Worm (Caenorhabditis elegans) whole organism, young adult: ENCODE measurements around the gene nlp-18.

Experiments used
- B0336.3 ChIP-seq: fragments of 200-800 bp; sonication (Bioruptor generic); IDR thresholded peaks from 2 replicates; pipeline ENCODE4 v1.3.6; 2022; ENCODE audit warnings: missing genetic modification characterization, missing compliant biosample characterization
- F10E7.11 ChIP-seq: sonication (generic microtip); optimal IDR thresholded peaks from 2 replicates; lab custom pipeline; 2017; ENCODE audit warnings: mild to moderate bottlenecking, missing genetic modification characterization, moderate library complexity, missing compliant biosample characterization
- F57A8.1 ChIP-seq: fragments of 200-800 bp; sonication (Bioruptor generic); optimal IDR thresholded peaks from 2 replicates; lab custom pipeline; 2018; ENCODE audit warnings: mild to moderate bottlenecking, missing genetic modification characterization, moderate library complexity, missing compliant biosample characterization
- K12H6.12 ChIP-seq: fragments of 200-800 bp; sonication (Bioruptor generic); optimal IDR thresholded peaks from 2 replicates; lab custom pipeline; 2018; ENCODE audit warnings: mild to moderate bottlenecking, missing genetic modification characterization, missing compliant biosample characterization
- athp-1 ChIP-seq: sonication (generic microtip); optimal IDR thresholded peaks from 2 replicates; lab custom pipeline; 2017; ENCODE audit warnings: mild to moderate bottlenecking, missing genetic modification characterization, missing compliant biosample characterization
- attf-3 ChIP-seq: fragments of 200-800 bp; sonication (Bioruptor generic); conservative IDR thresholded peaks from 2 replicates; pipeline ENCODE4 v1.3.6; 2022; ENCODE audit warnings: missing genetic modification reagents, missing genetic modification characterization, missing compliant biosample characterization
- attf-6 ChIP-seq: fragments of 200-800 bp; sonication (Bioruptor generic); IDR thresholded peaks from 2 replicates; pipeline ENCODE4 v1.3.6; 2022; ENCODE audit warnings: missing genetic modification reagents, missing genetic modification characterization, missing compliant biosample characterization
- ceh-100 ChIP-seq: fragments of 200-800 bp; sonication (Bioruptor generic); IDR thresholded peaks from 2 replicates; pipeline ENCODE4 v1.3.6; 2022; ENCODE audit warnings: missing genetic modification reagents, missing genetic modification characterization, missing compliant biosample characterization
- ceh-27 ChIP-seq: fragments of 200-800 bp; sonication (Bioruptor generic); optimal IDR thresholded peaks from 2 replicates; lab custom pipeline; 2018; ENCODE audit warnings: mild to moderate bottlenecking, missing genetic modification characterization, moderate library complexity, missing compliant biosample characterization
- ceh-58 ChIP-seq: fragments of 200-800 bp; sonication (Bioruptor generic); IDR thresholded peaks from 2 replicates; pipeline ENCODE4 v1.3.6; 2022; ENCODE audit warnings: missing genetic modification characterization, missing compliant biosample characterization
- ceh-91 ChIP-seq: fragments of 200-800 bp; sonication (Bioruptor generic); IDR thresholded peaks from 2 replicates; pipeline ENCODE4 v1.3.6; 2022; ENCODE audit warnings: missing genetic modification reagents, missing genetic modification characterization, missing compliant biosample characterization
- dox-1 ChIP-seq: fragments of 200-800 bp; sonication (Bioruptor generic); IDR thresholded peaks from 2 replicates; pipeline ENCODE4 v1.3.6; 2022; ENCODE audit warnings: missing genetic modification reagents, missing genetic modification characterization, missing compliant biosample characterization
- dpff-1 ChIP-seq: sonication (generic microtip); optimal IDR thresholded peaks from 2 replicates; lab custom pipeline; 2017; ENCODE audit warnings: mild to moderate bottlenecking, missing genetic modification characterization, missing compliant biosample characterization
- egrh-3 ChIP-seq: fragments of 200-800 bp; sonication (Bioruptor generic); IDR thresholded peaks from 2 replicates; pipeline ENCODE4 v1.3.6; 2022; ENCODE audit warnings: missing genetic modification reagents, missing genetic modification characterization, missing compliant biosample characterization
- fkh-3 ChIP-seq: sonication (generic microtip); optimal IDR thresholded peaks from 2 replicates; lab custom pipeline; 2016; ENCODE audit warnings: mild to moderate bottlenecking, missing genetic modification characterization, missing compliant biosample characterization
- hlh-26 ChIP-seq: fragments of 200-800 bp; sonication (Bioruptor generic); conservative IDR thresholded peaks from 2 replicates; pipeline ENCODE4 v1.3.6; 2022; ENCODE audit warnings: missing genetic modification reagents, missing genetic modification characterization, missing compliant biosample characterization
- hmg-20 ChIP-seq: fragments of 200-800 bp; sonication (Bioruptor generic); IDR thresholded peaks from 2 replicates; pipeline ENCODE4 v1.3.6; 2022; ENCODE audit warnings: missing genetic modification reagents, missing genetic modification characterization, missing compliant biosample characterization
- lag-1 ChIP-seq: fragments of 200-800 bp; sonication (Bioruptor generic); IDR thresholded peaks from 2 replicates; pipeline ENCODE4 v1.3.6; 2022; ENCODE audit warnings: missing genetic modification reagents, missing genetic modification characterization, missing compliant biosample characterization
- let-607 ChIP-seq, 2 experiments: fragments of 200-800 bp in 1 of 2; sonication (Bioruptor generic) in 1 of 2; sonication (generic microtip) in 1 of 2; optimal IDR thresholded peaks; 2 replicates each; lab custom pipeline; 2016 to 2018; ENCODE audit warnings: mild to moderate bottlenecking in 2 of 2, missing compliant biosample characterization in 2 of 2, missing genetic modification characterization in 2 of 2, moderate library complexity in 2 of 2, missing genotype in 1 of 2
- lsl-1 ChIP-seq: fragments of 200-800 bp; sonication (Bioruptor generic); optimal IDR thresholded peaks from 2 replicates; lab custom pipeline; 2018; ENCODE audit warnings: mild to moderate bottlenecking, missing genetic modification characterization, moderate library complexity, missing compliant biosample characterization
- madf-10 ChIP-seq: sonication (generic microtip); optimal IDR thresholded peaks from 2 replicates; lab custom pipeline; 2016; ENCODE audit warnings: mild to moderate bottlenecking, missing genetic modification characterization, missing compliant biosample characterization
- mcd-1 ChIP-seq: fragments of 200-800 bp; sonication (Bioruptor generic); IDR thresholded peaks from 2 replicates; pipeline ENCODE4 v1.3.6; 2022; ENCODE audit warnings: missing genetic modification reagents, missing genetic modification characterization, missing compliant biosample characterization
- mel-28 ChIP-seq: sonication (generic microtip); optimal IDR thresholded peaks from 2 replicates; lab custom pipeline; 2016; ENCODE audit warnings: borderline replicate concordance, mild to moderate bottlenecking, missing genetic modification characterization, missing compliant biosample characterization
- mxl-1 ChIP-seq: sonication (generic microtip); optimal IDR thresholded peaks from 2 replicates; lab custom pipeline; 2016; ENCODE audit warnings: missing genetic modification characterization, missing compliant biosample characterization
- nfyb-1 ChIP-seq: fragments of 200-800 bp; sonication (Bioruptor generic); IDR thresholded peaks from 2 replicates; pipeline ENCODE4 v1.3.6; 2022; ENCODE audit warnings: missing genetic modification reagents, missing genetic modification characterization, missing compliant biosample characterization
- nhr-179 ChIP-seq: sonication (generic microtip); optimal IDR thresholded peaks from 2 replicates; lab custom pipeline; 2016; ENCODE audit warnings: mild to moderate bottlenecking, missing genetic modification characterization, missing compliant biosample characterization
- pha-4 ChIP-seq: fragments of 150-350 bp; sonication (generic microtip); optimal IDR thresholded peaks from 2 replicates; lab custom pipeline; 2014; ENCODE audit warnings: missing biosample characterization, missing genetic modification reagents, missing genetic modification characterization
- sptf-2 ChIP-seq: fragments of 200-800 bp; sonication (Bioruptor generic); optimal IDR thresholded peaks from 2 replicates; lab custom pipeline; 2018; ENCODE audit warnings: mild to moderate bottlenecking, missing genetic modification characterization, missing compliant biosample characterization
- unc-130 ChIP-seq: sonication (generic microtip); optimal IDR thresholded peaks from 2 replicates; lab custom pipeline; 2016; ENCODE audit warnings: missing genetic modification reagents, missing genetic modification characterization, missing compliant biosample characterization
- unc-62 ChIP-seq: fragments of 150-350 bp; optimal IDR thresholded peaks from 2 replicates; lab custom pipeline; 2014; ENCODE audit warnings: missing biosample characterization, missing genetic modification reagents, missing genetic modification characterization
- zfh-2 ChIP-seq: fragments of 200-800 bp; sonication (Bioruptor generic); conservative IDR thresholded peaks from 2 replicates; pipeline ENCODE4 v1.3.6; 2022; ENCODE audit warnings: missing genetic modification reagents, missing genetic modification characterization, missing compliant biosample characterization
- ztf-18 ChIP-seq: sonication (generic microtip); optimal IDR thresholded peaks from 2 replicates; lab custom pipeline; 2016; ENCODE audit warnings: missing genotype, mild to moderate bottlenecking, missing genetic modification characterization, missing compliant biosample characterization
- ztf-26 ChIP-seq: sonication (generic microtip); optimal IDR thresholded peaks from 2 replicates; lab custom pipeline; 2017; ENCODE audit warnings: missing genetic modification characterization, missing compliant biosample characterization

Gene nlp-18

ce11 chrII:11016435-11016834, 13.8 kb downstream of the nlp-18 start:
- no peak for TF ChIP-seq ceh-100 (GFP tag; lab: Robert Waterston, UW)
- no peak for TF ChIP-seq sptf-2 (GFP tag; lab: Kevin White, UChicago)
- TF ChIP-seq, all 124 proteins: peak for 0

ce11 chrII:11015734-11016133, 14.5 kb downstream of the nlp-18 start:
- TF ChIP-seq madf-10: no peak
- peak; percentile 15 for TF ChIP-seq athp-1 (tag; lab: Kevin White, UChicago)
- peak; percentile 45; the same call in 1 of the 2 replicates for TF ChIP-seq mcd-1 (GFP tag; lab: Robert Waterston, UW)
- TF ChIP-seq ceh-100 (GFP tag; lab: Robert Waterston, UW): no peak
- peak; percentile 99 for TF ChIP-seq egrh-3 (GFP tag; lab: Robert Waterston, UW)
- TF ChIP-seq zfh-2 (GFP tag; lab: Robert Waterston, UW): peak; percentile 94

ce11 chrII:11015210-11015609, 15.0 kb downstream of the nlp-18 start:
- TF ChIP-seq F57A8.1 (no peak), hmg-20 (GFP tag; lab: Robert Waterston, UW) (no peak), attf-3 (no peak), B0336.3 (GFP tag; lab: Robert Waterston, UW) (no peak), lag-1 (GFP tag; lab: Robert Waterston, UW) (no peak), dox-1 (no peak), mxl-1 (tag; lab: Kevin White, UChicago) (no peak), pha-4 (no peak), fkh-3 (tag; lab: Kevin White, UChicago) (no peak), nfyb-1 (GFP tag; lab: Robert Waterston, UW) (no peak), ztf-18 (tag; lab: Kevin White, UChicago) (no peak), nhr-179 (no peak), lsl-1 (GFP tag; lab: Kevin White, UChicago) (no peak), dpff-1 (no peak), ceh-27 (GFP tag; lab: Kevin White, UChicago) (no peak), let-607 (tag; optimal IDR thresholded peaks at IDR 0.05; lab: Kevin White, UChicago) (no peak), madf-10 (no peak), K12H6.12 (tag; lab: Kevin White, UChicago) (no peak), ztf-26 (tag; lab: Kevin White, UChicago) (no peak), F10E7.11 (tag; lab: Kevin White, UChicago) (no peak)
- TF ChIP-seq, all 124 proteins: peak for 0

ce11 chrII:11013667-11014066, 16.5 kb downstream of the nlp-18 start, which contains the start of gene col-81:
TSS of gene col-81 (minus strand) at chrII:11013767.
- no peak for TF ChIP-seq attf-6 (GFP tag; lab: Robert Waterston, UW)
- no peak for TF ChIP-seq athp-1 (tag; lab: Kevin White, UChicago)
- TF ChIP-seq mel-28 (tag; lab: Kevin White, UChicago): no peak
- no peak for TF ChIP-seq unc-130
- TF ChIP-seq ceh-91 (GFP tag; lab: Robert Waterston, UW): no peak
- no peak for TF ChIP-seq unc-62 (GFP tag; lab: Kevin White, UChicago)
- TF ChIP-seq ceh-58 (GFP tag; lab: Robert Waterston, UW): no peak
- TF ChIP-seq hlh-26 (GFP tag; lab: Robert Waterston, UW): no peak
- TF ChIP-seq, all 124 proteins: peak for 0
